Fruit fly (Drosophila melanogaster) whole organism, embryonic: ENCODE measurements around the gene CG43731.

ENCODE experiments used
- Abd-B ChIP-seq: fragments of 200-800 bp; sonication (Bioruptor generic); optimal IDR thresholded peaks from 2 replicates; lab custom pipeline; 2018; ENCODE audit warnings: missing biosample characterization, mild to moderate bottlenecking, missing genetic modification characterization, moderate library complexity
- Atf6 ChIP-seq: fragments of 200-800 bp; sonication (Bioruptor generic); IDR thresholded peaks from 2 replicates; pipeline ENCODE4 v1.3.6; 2022; ENCODE audit warnings: missing biosample characterization, missing genetic modification characterization
- Bdp1 ChIP-seq: fragments of 200-800 bp; sonication (Bioruptor generic); optimal IDR thresholded peaks from 3 replicates; lab custom pipeline; 2016; ENCODE audit warnings: missing biosample characterization, missing genetic modification characterization
- CG12942 ChIP-seq: fragments of 200-800 bp; sonication (Bioruptor generic); optimal IDR thresholded peaks from 3 replicates; lab custom pipeline; 2016; ENCODE audit warnings: missing biosample characterization, missing genetic modification characterization
- CG13424 ChIP-seq: fragments of 200-800 bp; sonication (Bioruptor generic); optimal IDR thresholded peaks from 2 replicates; lab custom pipeline; 2019; ENCODE audit warnings: missing biosample characterization, mild to moderate bottlenecking, missing genetic modification characterization, moderate library complexity
- CG16815 ChIP-seq: fragments of 200-800 bp; sonication (Bioruptor generic); optimal IDR thresholded peaks from 3 replicates; lab custom pipeline; 2017; ENCODE audit warnings: missing biosample characterization, mild to moderate bottlenecking, missing genetic modification characterization
- CG2678 ChIP-seq: fragments of 200-800 bp; sonication (Bioruptor generic); optimal IDR thresholded peaks from 3 replicates; lab custom pipeline; 2019; ENCODE audit warnings: missing biosample characterization, mild to moderate bottlenecking, missing genetic modification characterization, moderate library complexity
- CG2889 ChIP-seq: fragments of 200-800 bp; sonication (Bioruptor generic); IDR thresholded peaks from 3 replicates; pipeline ENCODE4 v1.3.6; 2022; ENCODE audit warnings: missing biosample characterization, missing genetic modification characterization
- CG30431 ChIP-seq: fragments of 200-800 bp; sonication (Bioruptor generic); optimal IDR thresholded peaks from 2 replicates; lab custom pipeline; 2017; ENCODE audit warnings: missing biosample characterization, missing genetic modification characterization
- CG3163 ChIP-seq: fragments of 200-800 bp; sonication (Bioruptor generic); optimal IDR thresholded peaks from 3 replicates; lab custom pipeline; 2016; ENCODE audit warnings: missing biosample characterization, missing genetic modification characterization
- CG32772 ChIP-seq: fragments of 200-800 bp; sonication (Bioruptor generic); IDR thresholded peaks from 2 replicates; pipeline ENCODE4 v1.3.6; 2022; ENCODE audit warnings: missing biosample characterization, missing genetic modification characterization
- CG3847 ChIP-seq: fragments of 200-800 bp; sonication (Bioruptor generic); IDR thresholded peaks from 2 replicates; pipeline ENCODE4 v1.3.6; 2022; ENCODE audit warnings: missing biosample characterization, missing genetic modification characterization
- CG3995 ChIP-seq: fragments of 200-800 bp; sonication (Bioruptor generic); optimal IDR thresholded peaks from 3 replicates; lab custom pipeline; 2016; ENCODE audit warnings: missing biosample characterization, missing genetic modification characterization
- CG4424 ChIP-seq: fragments of 200-800 bp; sonication (Bioruptor generic); optimal IDR thresholded peaks from 3 replicates; lab custom pipeline; 2016; ENCODE audit warnings: missing biosample characterization, missing genetic modification characterization
- CG5953 ChIP-seq: fragments of 200-800 bp; sonication (Bioruptor generic); IDR thresholded peaks from 2 replicates; pipeline ENCODE4 v1.3.6; 2022; ENCODE audit warnings: missing biosample characterization, missing genetic modification characterization
- CG6175 ChIP-seq: fragments of 200-800 bp; sonication (Bioruptor generic); IDR thresholded peaks from 3 replicates; pipeline ENCODE4 v1.3.6; 2022; ENCODE audit warnings: missing biosample characterization, missing genetic modification characterization
- D ChIP-seq, 2 experiments: fragments of 200-800 bp in 1 of 2; fragments of >200 bp in 1 of 2; sonication (Bioruptor generic) in 1 of 2; optimal IDR thresholded peaks; 2 replicates in 1 of 2; 3 replicates in 1 of 2; lab custom pipeline; 2017; ENCODE audit warnings: mild to moderate bottlenecking in 1 of 2, missing biosample characterization in 1 of 2, missing genetic modification characterization in 1 of 2, missing genetic modification reagents in 1 of 2
- Fer2 ChIP-seq: fragments of 200-800 bp; sonication (Bioruptor generic); optimal IDR thresholded peaks from 2 replicates; lab custom pipeline; 2018; ENCODE audit warnings: missing biosample characterization, mild to moderate bottlenecking, missing genetic modification characterization, moderate library complexity
- GATAe ChIP-seq: fragments of 200-800 bp; sonication (Bioruptor generic); conservative IDR thresholded peaks from 2 replicates; pipeline ENCODE4 v1.3.6; 2022; ENCODE audit warnings: missing biosample characterization, missing genetic modification characterization
- H2.0 ChIP-seq: fragments of 200-800 bp; sonication (Bioruptor generic); IDR thresholded peaks from 2 replicates; pipeline ENCODE4 v1.3.6; 2022; ENCODE audit warnings: missing biosample characterization, missing genetic modification characterization
- HHEX ChIP-seq: fragments of 200-800 bp; sonication (Bioruptor generic); optimal IDR thresholded peaks from 3 replicates; lab custom pipeline; 2017; ENCODE audit warnings: missing biosample characterization, mild to moderate bottlenecking, missing genetic modification characterization, missing genetic modification reagents
- Med ChIP-seq: fragments of 200-800 bp; sonication (Bioruptor generic); peaks from one replicate; lab custom pipeline; 2016; ENCODE audit warnings: missing biosample characterization, missing genetic modification characterization, mild to moderate bottlenecking, inconsistent platforms, moderate library complexity
- Neu2 ChIP-seq: fragments of 200-800 bp; sonication (Bioruptor generic); optimal IDR thresholded peaks from 3 replicates; lab custom pipeline; 2016; ENCODE audit warnings: missing biosample characterization, missing genetic modification characterization, borderline replicate concordance
- Ravus ChIP-seq: fragments of 200-800 bp; sonication (Bioruptor generic); IDR thresholded peaks from 2 replicates; pipeline ENCODE4 v1.3.6; 2022; ENCODE audit warnings: missing biosample characterization, missing genetic modification characterization
- Rfx ChIP-seq: fragments of 200-800 bp; sonication (Bioruptor generic); IDR thresholded peaks from 2 replicates; pipeline ENCODE4 v1.3.6; 2022; ENCODE audit warnings: missing biosample characterization, missing genetic modification characterization
- Rx ChIP-seq: fragments of 200-800 bp; sonication (Bioruptor generic); IDR thresholded peaks from 2 replicates; pipeline ENCODE4 v1.3.6; 2022; ENCODE audit warnings: missing biosample characterization, missing genetic modification characterization
- Scr ChIP-seq: fragments of 200-800 bp; sonication (Bioruptor generic); IDR thresholded peaks from 2 replicates; pipeline ENCODE4 v1.3.6; 2022; ENCODE audit warnings: missing biosample characterization, missing genetic modification characterization; ENCODE audit not compliant: partially characterized antibody
- Sox100B ChIP-seq: fragments of 200-800 bp; sonication (Bioruptor generic); optimal IDR thresholded peaks from 3 replicates; lab custom pipeline; 2018; ENCODE audit warnings: missing biosample characterization, mild to moderate bottlenecking, missing genetic modification characterization
- Vsx1 ChIP-seq: fragments of 200-800 bp; sonication (Bioruptor generic); optimal IDR thresholded peaks from 2 replicates; lab custom pipeline; 2017; ENCODE audit warnings: missing biosample characterization, mild to moderate bottlenecking, missing genetic modification characterization, missing genetic modification reagents
- Xrp1 ChIP-seq: fragments of 200-800 bp; sonication (Bioruptor generic); IDR thresholded peaks from 2 replicates; pipeline ENCODE4 v1.3.6; 2022; ENCODE audit warnings: missing biosample characterization, missing genetic modification characterization
- ac ChIP-seq: fragments of 200-800 bp; sonication (Bioruptor generic); optimal IDR thresholded peaks from 3 replicates; lab custom pipeline; 2017; ENCODE audit warnings: missing biosample characterization, mild to moderate bottlenecking, missing genetic modification characterization
- ato ChIP-seq: fragments of 200-800 bp; sonication (Bioruptor generic); IDR thresholded peaks from 2 replicates; pipeline ENCODE4 v1.3.6; 2022; ENCODE audit warnings: missing biosample characterization, missing genetic modification characterization; ENCODE audit not compliant: partially characterized antibody
- chinmo ChIP-seq: fragments of 200-800 bp; sonication (Bioruptor generic); IDR thresholded peaks from 4 replicates; pipeline ENCODE4 v1.3.6; 2022; ENCODE audit warnings: missing biosample characterization, missing genetic modification characterization; ENCODE audit not compliant: partially characterized antibody
- croc ChIP-seq: fragments of 200-800 bp; sonication (Bioruptor generic); conservative IDR thresholded peaks from 3 replicates; pipeline ENCODE4 v1.3.6; 2022; ENCODE audit warnings: missing biosample characterization, missing genetic modification characterization
- disco-r ChIP-seq: fragments of 200-800 bp; sonication (Bioruptor generic); optimal IDR thresholded peaks from 2 replicates; lab custom pipeline; 2016; ENCODE audit warnings: missing biosample characterization, missing genetic modification characterization
- dmrt11E ChIP-seq: fragments of 200-800 bp; sonication (Bioruptor generic); optimal IDR thresholded peaks from 3 replicates; lab custom pipeline; 2018; ENCODE audit warnings: missing biosample characterization, mild to moderate bottlenecking, missing genetic modification characterization, moderate library complexity
- esg ChIP-seq: fragments of 200-800 bp; sonication (Bioruptor generic); conservative IDR thresholded peaks from 2 replicates; pipeline ENCODE4 v1.3.6; 2022; ENCODE audit warnings: missing biosample characterization, missing genetic modification characterization
- ftz-f1 ChIP-seq: fragments of 200-800 bp; sonication (Bioruptor generic); optimal IDR thresholded peaks from 2 replicates; lab custom pipeline; 2016; ENCODE audit warnings: missing biosample characterization, missing genetic modification characterization
- ken ChIP-seq: fragments of 200-800 bp; sonication (Bioruptor generic); IDR thresholded peaks from 3 replicates; pipeline ENCODE4 v1.3.6; 2022; ENCODE audit warnings: missing biosample characterization, missing genetic modification characterization
- knrl ChIP-seq: fragments of 200-800 bp; sonication (Bioruptor generic); IDR thresholded peaks from 3 replicates; pipeline ENCODE4 v1.3.6; 2022; ENCODE audit warnings: missing biosample characterization, missing genetic modification characterization; ENCODE audit not compliant: partially characterized antibody
- nerfin-1 ChIP-seq: fragments of 200-800 bp; sonication (Bioruptor generic); optimal IDR thresholded peaks from 3 replicates; lab custom pipeline; 2019; ENCODE audit warnings: missing biosample characterization, mild to moderate bottlenecking, missing genetic modification characterization, moderate library complexity
- nom ChIP-seq: fragments of 200-800 bp; sonication (Bioruptor generic); optimal IDR thresholded peaks from 2 replicates; lab custom pipeline; 2017; ENCODE audit warnings: missing biosample characterization, missing genetic modification characterization, mild to moderate bottlenecking, moderate library complexity, missing genetic modification reagents
- peb ChIP-seq: fragments of 200-800 bp; sonication (Bioruptor generic); IDR thresholded peaks from 2 replicates; pipeline ENCODE4 v1.3.6; 2022; ENCODE audit warnings: missing biosample characterization, missing genetic modification characterization
- pnt ChIP-seq: fragments of 200-800 bp; sonication (Bioruptor generic); optimal IDR thresholded peaks from 3 replicates; lab custom pipeline; 2016; ENCODE audit warnings: missing biosample characterization, missing genetic modification characterization
- prd ChIP-seq, 3 experiments: fragments of >200 bp in 2 of 3; fragments of 200-800 bp in 1 of 3; sonication (Bioruptor generic) in 1 of 3; optimal IDR thresholded peaks in 2 of 3; IDR thresholded peaks in 1 of 3; 2 replicates in 2 of 3; 3 replicates in 1 of 3; pipeline versions ENCODE4 v1.3.6 to Lab custom; 2017 to 2022; ENCODE audit warnings: missing biosample characterization in 1 of 3, missing genetic modification characterization in 1 of 3
- row ChIP-seq: fragments of 200-800 bp; sonication (Bioruptor generic); IDR thresholded peaks from 3 replicates; pipeline ENCODE4 v1.3.6; 2022; ENCODE audit warnings: missing biosample characterization, missing genetic modification characterization
- sc ChIP-seq, 3 experiments: fragments of >200 bp in 2 of 3; fragments of 200-800 bp in 1 of 3; sonication (Bioruptor generic) in 1 of 3; optimal IDR thresholded peaks; 2 replicates in 2 of 3; 3 replicates in 1 of 3; lab custom pipeline; 2017; ENCODE audit warnings: mild to moderate bottlenecking in 1 of 3, missing biosample characterization in 1 of 3, missing genetic modification characterization in 1 of 3, missing genetic modification reagents in 1 of 3
- sd ChIP-seq: fragments of 200-800 bp; sonication (Bioruptor generic); optimal IDR thresholded peaks from 3 replicates; lab custom pipeline; 2018; ENCODE audit warnings: missing biosample characterization, mild to moderate bottlenecking, missing genetic modification characterization, moderate library complexity
- sens ChIP-seq: fragments of 200-800 bp; sonication (Bioruptor generic); peaks from one replicate; lab custom pipeline; 2016; ENCODE audit warnings: missing biosample characterization, missing genetic modification characterization

Gene CG43731

dm6 chr2L:19126888-19127287 is 25.0 kb downstream of the CG43731 start (continued):
- TF ChIP-seq knrl (GFP tag; lab: Robert Waterston, UW) (no peak), esg (GFP tag; lab: Robert Waterston, UW) (0 out of 2 replicates have a peak, but pooled peaks have one; percentile 18), ato (GFP tag; lab: Robert Waterston, UW) (no peak), CG4424 (GFP tag; lab: Kevin White, UChicago) (peak; percentile 47), sd (tag; lab: Kevin White, UChicago) (no peak), CG30431 (GFP tag; lab: Kevin White, UChicago) (peak; percentile 7), CG32772 (GFP tag; lab: Robert Waterston, UW) (0 out of 2 replicates have a peak, but pooled peaks have one; percentile 11), Ravus (GFP tag; lab: Robert Waterston, UW) (no peak), H2.0 (GFP tag; lab: Robert Waterston, UW) (no peak), dmrt11E (peak; percentile 70), nom (GFP tag; lab: Kevin White, UChicago) (peak; percentile 14), Neu2 (GFP tag; lab: Kevin White, UChicago) (no peak), D (optimal IDR thresholded peaks at IDR 0.05; lab: Kevin White, UChicago) (no peak), D (GFP tag; optimal IDR thresholded peaks at IDR 0.05; lab: Kevin White, UChicago) (no peak), row (GFP tag; lab: Robert Waterston, UW) (peak; percentile 96), ftz-f1 (no peak), sens (GFP tag; lab: Kevin White, UChicago) (peak; percentile 18), Xrp1 (GFP tag; lab: Robert Waterston, UW) (peak; percentile 50; the same call in 1 of the 2 replicates), ken (no peak), Scr (peak; percentile 39; the same call in 1 of the 2 replicates), CG2678 (tag; lab: Kevin White, UChicago) (peak; percentile 77), CG3847 (GFP tag; lab: Robert Waterston, UW) (peak; percentile 69), disco-r (GFP tag; lab: Kevin White, UChicago) (no peak), CG13424 (tag; lab: Kevin White, UChicago) (peak; percentile 87), CG3995 (GFP tag; lab: Kevin White, UChicago) (no peak), Med (peak; percentile 34), CG5953 (GFP tag; lab: Robert Waterston, UW) (no peak), Vsx1 (GFP tag; lab: Kevin White, UChicago) (no peak), prd (optimal IDR thresholded peaks at IDR 0.05; lab: Kevin White, UChicago) (no peak), prd (GFP tag; IDR thresholded peaks at IDR 0.05; lab: Robert Waterston, UW) (peak; percentile 58; the same call in 2 of the 3 replicates), CG16815 (GFP tag; lab: Kevin White, UChicago) (peak; percentile 46), peb (GFP tag; lab: Robert Waterston, UW) (no peak), CG2889 (no peak), ac (peak; percentile 1), Fer2 (tag; lab: Kevin White, UChicago) (peak; percentile 66), HHEX (GFP tag; lab: Kevin White, UChicago) (peak; percentile 42), nerfin-1 (tag; lab: Kevin White, UChicago) (peak; percentile 67), Abd-B (GFP tag; lab: Kevin White, UChicago) (peak; percentile 68), CG6175 (no peak), croc (GFP tag; lab: Robert Waterston, UW) (peak; percentile 52; the same call in 2 of the 3 replicates), Rfx (GFP tag; lab: Robert Waterston, UW) (peak; percentile 78), Sox100B (GFP tag; lab: Kevin White, UChicago) (no peak), Atf6 (GFP tag; lab: Robert Waterston, UW) (no peak), CG3163 (no peak), GATAe (GFP tag; lab: Robert Waterston, UW) (no peak), Bdp1 (GFP tag; lab: Kevin White, UChicago) (no peak), chinmo (no peak), pnt (no peak), Rx (no peak), CG12942 (GFP tag; lab: Kevin White, UChicago) (peak; percentile 43), sc (optimal IDR thresholded peaks at IDR 0.05; lab: Kevin White, UChicago) (no peak), sc (GFP tag; optimal IDR thresholded peaks at IDR 0.05; lab: Kevin White, UChicago) (no peak)
